Worm (Caenorhabditis elegans) whole organism, young adult: ENCODE data around the gene plpp-1.3.

Source experiments
- B0336.3 ChIP-seq: fragments of 200-800 bp; sonication (Bioruptor generic); IDR thresholded peaks from 2 replicates; pipeline ENCODE4 v1.3.6; 2022; ENCODE audit warnings: missing genetic modification characterization, missing compliant biosample characterization
- T26A5.8 ChIP-seq: sonication (generic microtip); optimal IDR thresholded peaks from 2 replicates; lab custom pipeline; 2016; ENCODE audit warnings: missing genetic modification characterization, missing compliant biosample characterization
- ZK185.1 ChIP-seq: sonication (generic microtip); optimal IDR thresholded peaks from 2 replicates; lab custom pipeline; 2016; ENCODE audit warnings: mild to moderate bottlenecking, missing genetic modification characterization, missing compliant biosample characterization; ENCODE audit not compliant: poor library complexity, severe bottlenecking
- ekl-4 ChIP-seq: fragments of 200-800 bp; sonication (Bioruptor generic); IDR thresholded peaks from 2 replicates; pipeline ENCODE4 v1.3.6; 2022; ENCODE audit warnings: missing genetic modification reagents, missing genetic modification characterization, missing compliant biosample characterization
- nfya-2 ChIP-seq: fragments of 200-800 bp; sonication (Bioruptor generic); IDR thresholded peaks from 2 replicates; pipeline ENCODE4 v1.3.6; 2022; ENCODE audit warnings: missing genetic modification reagents, missing genetic modification characterization, missing compliant biosample characterization

ce11 chrX:10689729-10690128 lies 5.4 kb upstream of the plpp-1.3 start:
- no peak for TF ChIP-seq B0336.3 (GFP tag; lab: Robert Waterston, UW)
- no peak for TF ChIP-seq ekl-4 (GFP tag; lab: Robert Waterston, UW)
- no peak for TF ChIP-seq nfya-2 (GFP tag; lab: Robert Waterston, UW)
- TF ChIP-seq ZK185.1 = no peak
- no peak for TF ChIP-seq T26A5.8 (tag; lab: Kevin White, UChicago)
